Fruit fly (Drosophila melanogaster) whole organism, adult: ENCODE data around the gene CG45066.

Experiments used
- CG11617 ChIP-seq: fragments of 200-800 bp; sonication (Bioruptor generic); optimal IDR thresholded peaks from 2 replicates; lab custom pipeline; 2017; ENCODE audit warnings: mild to moderate bottlenecking, missing biosample characterization, missing genetic modification reagents, missing genetic modification characterization
- CG12768 ChIP-seq: fragments of 200-800 bp; sonication (Bioruptor generic); optimal IDR thresholded peaks from 2 replicates; lab custom pipeline; 2017; ENCODE audit warnings: missing biosample characterization, missing genetic modification characterization, mild to moderate bottlenecking, moderate library complexity, missing genetic modification reagents
- CG14711 ChIP-seq: fragments of 200-800 bp; sonication (Bioruptor generic); optimal IDR thresholded peaks from 2 replicates; lab custom pipeline; 2018; ENCODE audit warnings: missing biosample characterization, mild to moderate bottlenecking, missing genetic modification characterization, moderate library complexity
- CG1620 ChIP-seq: fragments of 200-800 bp; sonication (Bioruptor generic); optimal IDR thresholded peaks from 2 replicates; lab custom pipeline; 2016; ENCODE audit warnings: missing biosample characterization, missing genetic modification characterization
- CG33017 ChIP-seq: fragments of 200-800 bp; sonication (Bioruptor generic); optimal IDR thresholded peaks from 2 replicates; lab custom pipeline; 2018; ENCODE audit warnings: missing biosample characterization, mild to moderate bottlenecking, missing genetic modification characterization, moderate library complexity
- CG5204 ChIP-seq: fragments of 200-800 bp; sonication (Bioruptor generic); optimal IDR thresholded peaks from 2 replicates; lab custom pipeline; 2016; ENCODE audit warnings: missing biosample characterization, missing genetic modification characterization
- CG7045 ChIP-seq: fragments of 200-800 bp; sonication (Bioruptor generic); optimal IDR thresholded peaks from 2 replicates; lab custom pipeline; 2017; ENCODE audit warnings: missing biosample characterization, mild to moderate bottlenecking, missing genetic modification characterization
- CG7101 ChIP-seq: fragments of 200-800 bp; sonication (Bioruptor generic); optimal IDR thresholded peaks from 2 replicates; lab custom pipeline; 2018; ENCODE audit warnings: missing biosample characterization, mild to moderate bottlenecking, missing genetic modification characterization, moderate library complexity
- Clk ChIP-seq: fragments of 200-800 bp; sonication (Bioruptor generic); optimal IDR thresholded peaks from 2 replicates; lab custom pipeline; 2017; ENCODE audit warnings: missing biosample characterization, missing genetic modification characterization
- Crg-1 ChIP-seq: fragments of 200-800 bp; sonication (Bioruptor generic); optimal IDR thresholded peaks from 2 replicates; lab custom pipeline; 2016; ENCODE audit warnings: missing biosample characterization, missing genetic modification characterization
- Hr96 ChIP-seq: fragments of 200-800 bp; sonication (Bioruptor generic); optimal IDR thresholded peaks from 2 replicates; lab custom pipeline; 2016; ENCODE audit warnings: missing biosample characterization, missing genetic modification characterization
- Mnt ChIP-seq: fragments of 200-800 bp; sonication (Bioruptor generic); optimal IDR thresholded peaks from 2 replicates; lab custom pipeline; 2016; ENCODE audit warnings: missing biosample characterization, mild to moderate bottlenecking, missing genetic modification characterization
- bab1 ChIP-seq: fragments of 200-800 bp; sonication (Bioruptor generic); optimal IDR thresholded peaks from 3 replicates; lab custom pipeline; 2019; ENCODE audit warnings: missing biosample characterization, mild to moderate bottlenecking, missing genetic modification characterization, moderate library complexity
- cic ChIP-seq: fragments of 200-800 bp; sonication (Bioruptor generic); optimal IDR thresholded peaks from 2 replicates; lab custom pipeline; 2017; ENCODE audit warnings: missing biosample characterization, mild to moderate bottlenecking, missing genetic modification characterization, moderate library complexity
- cnc ChIP-seq, 2 experiments: fragments of >200 bp; optimal IDR thresholded peaks; 2 replicates each; lab custom pipeline; 2017
- kay ChIP-seq: fragments of 200-800 bp; sonication (Bioruptor generic); peaks from one replicate; lab custom pipeline; 2016; ENCODE audit warnings: missing biosample characterization, missing genetic modification characterization, borderline replicate concordance
- ovo ChIP-seq: fragments of 200-800 bp; sonication (Bioruptor generic); optimal IDR thresholded peaks from 2 replicates; lab custom pipeline; 2016; ENCODE audit warnings: missing biosample characterization, missing genetic modification characterization
- pad ChIP-seq: fragments of 200-800 bp; sonication (Bioruptor generic); optimal IDR thresholded peaks from 3 replicates; lab custom pipeline; 2017; ENCODE audit warnings: missing biosample characterization, missing genetic modification characterization, mild to moderate bottlenecking, moderate library complexity, missing genetic modification reagents
- tj ChIP-seq: fragments of 200-800 bp; sonication (Bioruptor generic); optimal IDR thresholded peaks from 3 replicates; lab custom pipeline; 2017; ENCODE audit warnings: missing biosample characterization, mild to moderate bottlenecking, missing genetic modification characterization, moderate library complexity
- toe ChIP-seq: fragments of 200-800 bp; sonication (Bioruptor generic); optimal IDR thresholded peaks from 2 replicates; lab custom pipeline; 2016; ENCODE audit warnings: missing biosample characterization, missing genetic modification characterization

CG45066 gene

DNA sequence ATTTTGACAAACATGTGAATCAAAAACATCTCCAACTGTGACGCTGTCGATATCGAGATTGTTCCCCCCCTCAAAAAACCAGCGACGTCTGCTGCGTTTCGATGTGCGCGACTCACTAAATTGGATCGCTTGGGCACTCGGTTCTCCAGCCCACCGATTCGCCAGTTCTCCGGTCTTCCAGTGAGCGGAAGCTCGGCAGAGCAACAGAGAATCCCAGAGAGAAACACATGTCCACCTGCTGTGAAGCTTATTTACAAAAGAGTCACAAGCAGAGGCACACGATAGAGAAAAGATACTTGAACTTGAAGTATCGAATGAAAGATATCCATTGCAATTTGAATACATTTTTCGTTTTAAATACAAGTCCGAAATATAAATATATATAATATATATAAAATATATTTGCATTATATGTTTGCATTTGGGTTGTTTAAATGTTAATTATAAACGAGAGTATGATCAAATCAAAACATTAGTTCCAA, 23.1 kb upstream of the CG45066 start:
- TF ChIP-seq CG12768 (GFP tag; lab: Kevin White, UChicago), result peak; percentile 16
- peak; percentile 9 for TF ChIP-seq cic (GFP tag; lab: Kevin White, UChicago)
- no peak for TF ChIP-seq CG14711 (tag; lab: Kevin White, UChicago)
- TF ChIP-seq tj, result peak; percentile 8

DNA sequence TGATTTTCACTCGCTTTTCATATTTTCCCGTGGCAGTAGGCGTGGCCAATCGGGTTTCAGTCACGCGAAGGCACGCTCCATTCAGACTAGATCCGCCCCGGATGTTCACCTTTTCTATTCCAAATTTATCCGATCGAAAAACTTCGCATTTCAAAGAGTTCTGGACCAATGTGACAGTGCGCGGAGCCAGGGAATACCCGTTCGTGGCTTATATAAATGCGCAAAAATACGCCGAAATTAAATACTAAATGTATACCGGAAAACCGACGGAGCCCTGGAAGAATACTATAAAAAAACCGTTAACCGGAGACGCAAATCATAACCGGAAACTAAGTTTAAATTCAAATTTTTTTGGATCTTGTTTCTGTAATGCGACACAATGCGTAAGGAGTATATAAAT, 16.5 kb upstream of the CG45066 start, which contains the start of gene promL:
TSS of gene promL (minus strand) at position 181 of the 400 bp plus-strand sequence.
- TF ChIP-seq kay (GFP tag; lab: Kevin White, UChicago) (peak; percentile 42), CG14711 (tag; lab: Kevin White, UChicago) (peak; percentile 41), Hr96 (GFP tag; lab: Kevin White, UChicago) (peak; percentile 12), Crg-1 (GFP tag; lab: Kevin White, UChicago) (peak; percentile 63), Mnt (GFP tag; lab: Kevin White, UChicago) (peak; percentile 73), cic (GFP tag; lab: Kevin White, UChicago) (no peak), CG1620 (peak; percentile 54), CG7045 (GFP tag; lab: Kevin White, UChicago) (no peak), tj (no peak), ovo (GFP tag; lab: Kevin White, UChicago) (peak; percentile 82), Clk (GFP tag; lab: Kevin White, UChicago) (no peak), CG5204 (GFP tag; lab: Kevin White, UChicago) (no peak), cnc (optimal IDR thresholded peaks at IDR 0.05; lab: Kevin White, UChicago) (no peak), toe (GFP tag; lab: Kevin White, UChicago) (peak; percentile 35), bab1 (GFP tag; lab: Kevin White, UChicago) (peak; percentile 91), CG33017 (peak; percentile 38), CG12768 (GFP tag; lab: Kevin White, UChicago) (no peak), CG7101 (tag; lab: Kevin White, UChicago) (peak; percentile 41), pad (GFP tag; lab: Kevin White, UChicago) (peak; percentile 46), CG11617 (GFP tag; lab: Kevin White, UChicago) (peak; percentile 69)

DNA sequence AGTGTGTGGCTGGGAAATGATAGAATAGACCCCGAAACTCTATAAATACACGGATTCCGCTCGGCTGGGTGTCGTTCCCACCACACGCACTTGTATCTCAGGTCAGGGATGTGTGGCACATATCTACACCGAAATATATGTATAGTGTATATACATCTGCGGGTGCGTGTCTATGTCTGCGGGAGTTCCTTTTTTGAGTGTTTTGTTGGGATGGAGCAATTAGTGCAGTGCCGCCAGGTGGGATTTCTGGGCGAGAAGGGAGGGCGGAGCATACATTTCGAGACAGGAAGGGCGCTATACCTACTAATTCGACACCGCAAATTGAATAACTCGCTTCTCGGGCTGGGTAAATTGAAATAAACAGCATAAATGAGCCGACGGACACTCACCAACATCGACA, 15.5 kb upstream of the CG45066 start:
- no peak for TF ChIP-seq CG33017
- TF ChIP-seq pad (GFP tag; lab: Kevin White, UChicago), result no peak
- no peak for TF ChIP-seq CG7045 (GFP tag; lab: Kevin White, UChicago)
- no peak for TF ChIP-seq CG7101 (tag; lab: Kevin White, UChicago)
- TF ChIP-seq CG11617 (GFP tag; lab: Kevin White, UChicago), result no peak
- TF ChIP-seq CG12768 (GFP tag; lab: Kevin White, UChicago), result no peak
- no peak for TF ChIP-seq Mnt (GFP tag; lab: Kevin White, UChicago)
- no peak for TF ChIP-seq cnc (optimal IDR thresholded peaks at IDR 0.05; lab: Kevin White, UChicago)
- TF ChIP-seq tj, result no peak
- TF ChIP-seq toe (GFP tag; lab: Kevin White, UChicago), result no peak
- TF ChIP-seq Crg-1 (GFP tag; lab: Kevin White, UChicago), result no peak
- TF ChIP-seq cic (GFP tag; lab: Kevin White, UChicago), result no peak
- no peak for TF ChIP-seq bab1 (GFP tag; lab: Kevin White, UChicago)
- TF ChIP-seq CG1620, result no peak
- no peak for TF ChIP-seq ovo (GFP tag; lab: Kevin White, UChicago)
- TF ChIP-seq CG14711 (tag; lab: Kevin White, UChicago), result no peak
- TF ChIP-seq CG5204 (GFP tag; lab: Kevin White, UChicago), result no peak
- no peak for TF ChIP-seq kay (GFP tag; lab: Kevin White, UChicago)
- no peak for TF ChIP-seq Hr96 (GFP tag; lab: Kevin White, UChicago)
- no peak for TF ChIP-seq Clk (GFP tag; lab: Kevin White, UChicago)

DNA sequence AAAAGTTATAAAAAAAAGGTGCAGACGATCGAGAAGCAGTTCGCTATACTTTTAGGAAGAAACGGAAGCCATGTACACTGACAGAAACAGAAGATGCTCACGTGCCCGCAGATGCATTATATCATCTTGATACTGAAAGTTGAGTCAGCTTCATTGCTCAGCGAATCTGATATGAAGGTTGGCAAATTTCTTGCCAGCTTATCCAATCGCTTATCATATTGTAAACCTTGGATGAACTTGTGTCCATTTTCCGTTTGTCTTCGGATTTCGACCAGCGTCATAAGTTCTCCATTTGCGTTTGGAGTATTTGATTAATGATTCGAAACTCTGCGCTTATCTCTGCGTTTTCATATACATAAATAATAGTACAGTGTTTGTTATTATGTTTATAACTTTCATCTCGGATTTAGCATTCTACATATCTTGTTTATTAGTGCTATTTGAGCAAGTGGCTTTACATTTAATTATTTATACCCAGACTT, 14.7 kb upstream of the CG45066 start:
- TF ChIP-seq CG12768 (GFP tag; lab: Kevin White, UChicago) (no peak), pad (GFP tag; lab: Kevin White, UChicago) (no peak), CG33017 (no peak), Mnt (GFP tag; lab: Kevin White, UChicago) (no peak), CG11617 (GFP tag; lab: Kevin White, UChicago) (no peak), tj (peak; percentile 55), Hr96 (GFP tag; lab: Kevin White, UChicago) (no peak), CG14711 (tag; lab: Kevin White, UChicago) (no peak), kay (GFP tag; lab: Kevin White, UChicago) (peak; percentile 60)

DNA sequence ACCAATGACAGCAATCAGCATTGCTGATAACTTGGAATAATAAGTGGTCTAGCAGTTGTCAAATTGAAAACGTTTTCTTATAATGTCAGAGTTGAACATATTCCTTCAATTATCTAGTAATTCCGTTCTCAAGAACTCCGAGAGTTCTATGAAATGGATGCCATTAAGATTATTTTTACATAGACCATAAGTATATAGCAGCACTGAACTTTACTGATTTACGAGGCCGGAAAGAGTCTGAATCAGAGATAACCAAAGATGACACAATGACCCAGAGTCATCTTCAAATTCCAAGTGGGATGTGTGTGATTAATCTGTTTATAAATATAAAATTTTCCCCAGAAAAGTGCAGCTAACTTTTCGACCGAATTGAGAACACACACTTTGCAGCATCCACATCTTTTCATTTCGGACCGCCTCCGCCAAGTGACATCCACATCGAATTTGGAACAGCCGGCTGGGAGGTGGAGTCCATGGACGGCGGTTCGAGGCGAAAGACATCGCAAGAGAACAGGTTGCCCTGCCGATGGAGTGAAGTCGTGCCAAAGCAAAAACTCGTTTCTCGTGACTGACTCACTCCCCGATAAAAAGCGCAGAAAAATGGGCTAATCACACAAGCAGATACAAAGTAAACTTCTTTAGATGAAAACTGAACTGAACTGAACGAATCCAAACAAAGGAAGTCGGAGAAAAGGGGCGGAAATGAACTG, 14.1 kb upstream of the CG45066 start:
- TF ChIP-seq pad (GFP tag; lab: Kevin White, UChicago) (no peak), CG7101 (tag; lab: Kevin White, UChicago) (no peak), CG5204 (GFP tag; lab: Kevin White, UChicago) (no peak), kay (GFP tag; lab: Kevin White, UChicago) (no peak), tj (no peak), toe (GFP tag; lab: Kevin White, UChicago) (no peak), cnc (optimal IDR thresholded peaks at IDR 0.05; lab: Kevin White, UChicago) (no peak), bab1 (GFP tag; lab: Kevin White, UChicago) (no peak), CG33017 (no peak), CG14711 (tag; lab: Kevin White, UChicago) (no peak), Clk (GFP tag; lab: Kevin White, UChicago) (no peak), CG11617 (GFP tag; lab: Kevin White, UChicago) (no peak)
